Worm (Caenorhabditis elegans): ENCODE results near the gene C15H11.11.

Gene C15H11.11

DNA sequence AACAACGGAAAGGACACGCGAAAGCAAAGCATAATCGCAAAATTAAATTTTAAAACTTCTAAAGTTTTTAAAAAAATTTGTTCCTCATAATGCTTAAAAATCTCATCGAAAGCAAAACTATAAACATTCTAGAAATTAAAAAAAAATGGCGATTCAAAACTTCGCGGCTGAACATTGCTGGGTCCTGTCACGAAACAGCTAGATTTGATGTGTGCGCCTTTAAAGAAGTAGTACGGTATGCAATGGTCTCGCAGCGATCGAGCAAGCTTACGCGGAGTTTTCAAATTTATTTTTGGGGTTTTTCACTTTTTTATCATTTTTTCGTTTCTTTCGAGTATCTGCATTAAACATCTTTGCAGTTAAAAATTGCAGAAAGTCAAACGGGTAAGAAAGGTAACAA lies 41.8 kb downstream of the C15H11.11 start, which contains the start of gene coh-3:
coh-3 (plus strand) TSS at position 353 of the 400 bp plus-strand sequence.
- no peak for TF ChIP-seq unc-86 (tag; optimal IDR thresholded peaks at IDR 0.05)
- TF ChIP-seq gmeb-2 (tag; optimal IDR thresholded peaks at IDR 0.05), result no peak
- no peak for TF ChIP-seq pha-2 (tag; optimal IDR thresholded peaks at IDR 0.05)
- TF ChIP-seq fax-1 (tag; optimal IDR thresholded peaks at IDR 0.05), result no peak
- no peak for TF ChIP-seq nfya-1 (tag; optimal IDR thresholded peaks at IDR 0.05)
- no peak for TF ChIP-seq ceh-2 (tag; optimal IDR thresholded peaks at IDR 0.05)
- TF ChIP-seq Y22D7AL.16 (tag; optimal IDR thresholded peaks at IDR 0.05), result no peak
- no peak for TF ChIP-seq syd-9 (tag; optimal IDR thresholded peaks at IDR 0.05)
- no peak for TF ChIP-seq T23F11.4 (GFP tag; optimal IDR thresholded peaks at IDR 0.05)
- TF ChIP-seq zip-5 (tag; optimal IDR thresholded peaks at IDR 0.05), result no peak
- no peak for TF ChIP-seq C08G9.2 (tag; optimal IDR thresholded peaks at IDR 0.05)
- TF ChIP-seq unc-3 (GFP tag; conservative IDR thresholded peaks at IDR 0.05), result no peak
- no peak for TF ChIP-seq unc-3 (tag; optimal IDR thresholded peaks at IDR 0.05)
- TF ChIP-seq dve-1 (tag; optimal IDR thresholded peaks at IDR 0.05), result no peak
- TF ChIP-seq sox-4 (tag; optimal IDR thresholded peaks at IDR 0.05), result no peak
- TF ChIP-seq elt-2 (tag; optimal IDR thresholded peaks at IDR 0.05), result no peak
- TF ChIP-seq ttx-3 (tag; optimal IDR thresholded peaks at IDR 0.05), result no peak
- no peak for TF ChIP-seq nhr-232 (tag; optimal IDR thresholded peaks at IDR 0.05)
- TF ChIP-seq ceh-34 (tag; optimal IDR thresholded peaks at IDR 0.05), result no peak
- TF ChIP-seq K09A11.1 (tag; optimal IDR thresholded peaks at IDR 0.05; ENCODE audit: insufficient read depth), result no peak
- TF ChIP-seq tbx-7 (tag; optimal IDR thresholded peaks at IDR 0.05), result no peak

DNA sequence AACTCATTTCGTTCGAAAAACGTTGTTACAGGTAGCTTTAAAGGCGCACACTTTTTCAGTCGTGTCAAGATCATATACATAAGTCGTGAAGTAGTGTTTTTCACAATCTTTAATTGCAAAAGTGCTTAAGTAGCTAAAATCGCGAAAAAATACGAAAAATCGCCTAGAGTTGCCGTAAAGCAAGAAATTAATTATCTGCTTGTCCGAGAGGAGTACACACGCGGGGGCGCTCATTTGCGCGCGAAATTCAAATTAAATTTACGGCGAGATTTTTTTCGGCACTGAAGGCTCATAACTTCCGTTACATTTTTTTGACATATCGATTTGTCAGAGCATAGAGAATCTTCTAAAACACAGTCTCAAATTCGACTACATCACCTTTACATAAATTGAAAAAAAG lies 44.8 kb downstream of the C15H11.11 start:
- no peak for TF ChIP-seq zip-5 (tag; optimal IDR thresholded peaks at IDR 0.05)
- no peak for TF ChIP-seq unc-55 (GFP tag; optimal IDR thresholded peaks at IDR 0.05)
- no peak for TF ChIP-seq eyg-1 (tag; optimal IDR thresholded peaks at IDR 0.05)
- no peak for TF ChIP-seq hlh-6 (tag; optimal IDR thresholded peaks at IDR 0.05)
- TF ChIP-seq ets-4 (tag; optimal IDR thresholded peaks at IDR 0.05), result no peak
- no peak for TF ChIP-seq hlh-13 (GFP tag; optimal IDR thresholded peaks at IDR 0.05)
- no peak for TF ChIP-seq ref-2 (tag; optimal IDR thresholded peaks at IDR 0.05)
- no peak for TF ChIP-seq unc-86 (tag; optimal IDR thresholded peaks at IDR 0.05)
- TF ChIP-seq ceh-2 (tag; optimal IDR thresholded peaks at IDR 0.05), result no peak
- TF ChIP-seq ceh-9 (tag; optimal IDR thresholded peaks at IDR 0.05), result no peak
- no peak for TF ChIP-seq mec-3 (tag; optimal IDR thresholded peaks at IDR 0.05; ENCODE audit: borderline replicate concordance)
- no peak for TF ChIP-seq pax-1 (tag; optimal IDR thresholded peaks at IDR 0.05)
- TF ChIP-seq ahr-1 (tag; optimal IDR thresholded peaks at IDR 0.05), result no peak
- TF ChIP-seq dve-1 (tag; optimal IDR thresholded peaks at IDR 0.05), result no peak
- TF ChIP-seq odd-2 (tag; optimal IDR thresholded peaks at IDR 0.05), result no peak
- TF ChIP-seq ceh-19 (GFP tag; optimal IDR thresholded peaks at IDR 0.05), result no peak
- TF ChIP-seq C38D4.7 (GFP tag; optimal IDR thresholded peaks at IDR 0.05), result no peak

DNA sequence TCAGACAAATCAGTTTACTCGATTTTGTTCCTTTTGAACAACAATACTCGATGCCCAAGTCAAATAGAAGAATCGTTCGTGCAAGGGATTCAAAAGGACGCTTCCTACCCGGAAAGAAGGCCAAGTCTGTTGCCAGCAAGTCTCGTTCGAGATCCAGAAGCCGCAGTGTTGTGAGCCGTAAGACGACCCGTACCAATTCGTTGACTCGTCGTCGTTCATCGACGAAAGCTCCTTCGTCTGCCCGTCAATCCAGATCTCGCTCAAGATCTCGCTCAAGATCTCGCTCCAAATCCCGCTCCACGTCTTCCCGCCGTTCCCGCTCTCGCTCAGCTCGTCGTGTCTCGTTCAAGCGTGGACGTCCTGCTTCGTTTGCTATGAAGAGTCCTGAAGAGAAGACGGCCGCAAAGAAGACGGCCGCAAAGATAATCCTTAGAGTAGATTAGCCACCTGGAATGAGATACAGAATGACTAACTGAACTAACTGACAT lies 45.4 kb downstream of the C15H11.11 start, which contains the start of gene F08H9.2:
F08H9.2 (plus strand) TSS at position 51 of the 488 bp plus-strand sequence.
- TF ChIP-seq hlh-13 (GFP tag; optimal IDR thresholded peaks at IDR 0.05) (no peak), nhr-232 (tag; optimal IDR thresholded peaks at IDR 0.05) (no peak), ceh-34 (tag; optimal IDR thresholded peaks at IDR 0.05) (no peak), ama-1 (optimal IDR thresholded peaks at IDR 0.05) (no peak), unc-42 (tag; optimal IDR thresholded peaks at IDR 0.05) (no peak), pros-1 (tag; optimal IDR thresholded peaks at IDR 0.05) (no peak), rnt-1 (tag; optimal IDR thresholded peaks at IDR 0.05) (no peak), ceh-24 (tag; optimal IDR thresholded peaks at IDR 0.05) (no peak), sox-2 (GFP tag; IDR thresholded peaks at IDR 0.05) (no peak), ceh-45 (GFP tag; IDR thresholded peaks at IDR 0.05) (no peak), unc-55 (GFP tag; optimal IDR thresholded peaks at IDR 0.05) (no peak), unc-3 (GFP tag; conservative IDR thresholded peaks at IDR 0.05) (no peak), unc-3 (tag; optimal IDR thresholded peaks at IDR 0.05) (no peak), mec-3 (tag; optimal IDR thresholded peaks at IDR 0.05; ENCODE audit: borderline replicate concordance) (no peak), zip-5 (tag; optimal IDR thresholded peaks at IDR 0.05) (no peak), ceh-2 (tag; optimal IDR thresholded peaks at IDR 0.05) (no peak), madf-2 (tag; optimal IDR thresholded peaks at IDR 0.05) (no peak), fkh-10 (GFP tag; optimal IDR thresholded peaks at IDR 0.05) (no peak), gmeb-2 (tag; optimal IDR thresholded peaks at IDR 0.05) (no peak), syd-9 (tag; optimal IDR thresholded peaks at IDR 0.05) (no peak)

Data from whole organism, late embryonic.